Worm (Caenorhabditis elegans): ENCODE measurements around the gene srw-141.

ce11 chrV:2985309-2985708 is 46.9 kb upstream of the srw-141 start, which contains the start of gene srw-139:
- TF ChIP-seq ceh-13 (GFP tag; optimal IDR thresholded peaks at IDR 0.05) (no peak), pes-1 (GFP tag; IDR thresholded peaks at IDR 0.05) (no peak), scrt-1 (GFP tag; IDR thresholded peaks at IDR 0.05) (no peak), ama-1 (optimal IDR thresholded peaks at IDR 0.05) (no peak), ets-7 (tag; optimal IDR thresholded peaks at IDR 0.05) (no peak)
